Fruit fly (Drosophila melanogaster): ENCODE measurements around the gene Ect3.

Gene Ect3

dm6 chr3R:11962739-11963214 lies 36.3 kb upstream of the Ect3 start, which contains the start of the genes CG3281 and aurA (continued):
- peak; percentile 77 for TF ChIP-seq CG13775 (GFP tag; optimal IDR thresholded peaks at IDR 0.05)
- TF ChIP-seq scrt (GFP tag; optimal IDR thresholded peaks at IDR 0.05), result no peak
- peak; percentile 57 for TF ChIP-seq CG9797 (GFP tag; optimal IDR thresholded peaks at IDR 0.05)
- TF ChIP-seq Dp (GFP tag; optimal IDR thresholded peaks at IDR 0.05), result peak; percentile 86
- peak; percentile 51; the same call in 1 of the 2 replicates for TF ChIP-seq Xrp1 (GFP tag; IDR thresholded peaks at IDR 0.05)
- peak; percentile 77 for TF ChIP-seq grau (tag; optimal IDR thresholded peaks at IDR 0.05)
- peak; percentile 57 for TF ChIP-seq CG10979 (tag; optimal IDR thresholded peaks at IDR 0.05)
- TF ChIP-seq ken (GFP tag; IDR thresholded peaks at IDR 0.05), result peak; percentile 65
- peak; percentile 65 for TF ChIP-seq nerfin-1 (tag; optimal IDR thresholded peaks at IDR 0.05)
- TF ChIP-seq CG31388 (GFP tag; optimal IDR thresholded peaks at IDR 0.05), result no peak
- TF ChIP-seq abd-A (tag; optimal IDR thresholded peaks at IDR 0.05), result no peak
- no peak for TF ChIP-seq CG43689 (GFP tag; IDR thresholded peaks at IDR 0.05)
- TF ChIP-seq yki (optimal IDR thresholded peaks at IDR 0.05), result peak; percentile 48
- peak; percentile 97 for TF ChIP-seq CG2129 (GFP tag; IDR thresholded peaks at IDR 0.05; ENCODE audit: partially characterized antibody)
- TF ChIP-seq Ets65A (GFP tag), result peak; percentile 96
- TF ChIP-seq hb (GFP tag; IDR thresholded peaks at IDR 0.05; ENCODE audit: partially characterized antibody), result peak; percentile 94
- no peak for TF ChIP-seq dmrt99B (tag; optimal IDR thresholded peaks at IDR 0.05)
- peak; percentile 92 for TF ChIP-seq Opbp (GFP tag; IDR thresholded peaks at IDR 0.05; ENCODE audit: partially characterized antibody)
- TF ChIP-seq CG7839 (tag; optimal IDR thresholded peaks at IDR 0.05), result peak; percentile 71
- no peak for TF ChIP-seq C15 (GFP tag; IDR thresholded peaks at IDR 0.05)
- no peak for TF ChIP-seq CG7987 (GFP tag; optimal IDR thresholded peaks at IDR 0.05)
- TF ChIP-seq ttk (GFP tag; IDR thresholded peaks at IDR 0.05), result peak; percentile 50
- no peak for TF ChIP-seq aop (GFP tag; IDR thresholded peaks at IDR 0.05)
- peak; percentile 72 for TF ChIP-seq Side (GFP tag; optimal IDR thresholded peaks at IDR 0.05)
- no peak for TF ChIP-seq Eip74EF (GFP tag; optimal IDR thresholded peaks at IDR 0.05)
- TF ChIP-seq ewg (GFP tag; optimal IDR thresholded peaks at IDR 0.05), result peak; percentile 46
- peak; percentile 60 for TF ChIP-seq Dek (tag; optimal IDR thresholded peaks at IDR 0.05)
- peak; percentile 85 for TF ChIP-seq mam (GFP tag; optimal IDR thresholded peaks at IDR 0.05)
- TF ChIP-seq Deaf1 (tag; optimal IDR thresholded peaks at IDR 0.05), result no peak
- no peak for TF ChIP-seq odd (GFP tag; optimal IDR thresholded peaks at IDR 0.05)
- TF ChIP-seq sima (GFP tag; optimal IDR thresholded peaks at IDR 0.05), result no peak
- no peak for TF ChIP-seq CG2875 (GFP tag; optimal IDR thresholded peaks at IDR 0.05)
- peak; percentile 76 for TF ChIP-seq ind (GFP tag; optimal IDR thresholded peaks at IDR 0.05)
- peak; percentile 69 for TF ChIP-seq pnt (GFP tag; optimal IDR thresholded peaks at IDR 0.05)
- peak; percentile 97 for TF ChIP-seq amos (GFP tag; IDR thresholded peaks at IDR 0.05; ENCODE audit: partially characterized antibody)
- TF ChIP-seq CG7963 (GFP tag; IDR thresholded peaks at IDR 0.05; ENCODE audit: partially characterized antibody), result peak; percentile 88
- peak; percentile 55 for TF ChIP-seq CG11247 (GFP tag; IDR thresholded peaks at IDR 0.05)
- no peak for TF ChIP-seq bigmax (GFP tag; optimal IDR thresholded peaks at IDR 0.05)
- TF ChIP-seq CG8924 (tag; optimal IDR thresholded peaks at IDR 0.05), result peak; percentile 71
- TF ChIP-seq unc-4 (GFP tag; IDR thresholded peaks at IDR 0.05; ENCODE audit: partially characterized antibody), result peak; percentile 96
- no peak for TF ChIP-seq da (GFP tag; optimal IDR thresholded peaks at IDR 0.05)
- TF ChIP-seq pfk (GFP tag; optimal IDR thresholded peaks at IDR 0.05), result no peak
- TF ChIP-seq CoRest (tag; optimal IDR thresholded peaks at IDR 0.05), result peak; percentile 88
- TF ChIP-seq Kr (GFP tag; optimal IDR thresholded peaks at IDR 0.05), result no peak
- TF ChIP-seq BtbVII (GFP tag; optimal IDR thresholded peaks at IDR 0.05), result no peak
- TF ChIP-seq Dip2 (GFP tag; IDR thresholded peaks at IDR 0.05), result no peak
- TF ChIP-seq ssp (GFP tag; IDR thresholded peaks at IDR 0.05), result peak; percentile 59
- peak; percentile 89 for TF ChIP-seq pho (GFP tag; optimal IDR thresholded peaks at IDR 0.05)
- TF ChIP-seq CG2889 (GFP tag; IDR thresholded peaks at IDR 0.05), result no peak
- TF ChIP-seq Nf-YC (tag; optimal IDR thresholded peaks at IDR 0.05), result peak; percentile 75

Data from whole organism, embryonic.